Worm (Caenorhabditis elegans) whole organism, L1 larva: Measurements from ENCODE around the gene col-185.
A peak's percentile ranks its signal among the peaks of the same experiment; 100 is the strongest.

Source experiments
- C16A3.4 ChIP-seq: fragments of 150-350 bp; optimal IDR thresholded peaks from 2 replicates; lab custom pipeline; 2014; ENCODE audit warnings: missing biosample characterization, missing genetic modification characterization
- alr-1 ChIP-seq: fragments of 200-800 bp; sonication (Bioruptor generic); optimal IDR thresholded peaks from 2 replicates; lab custom pipeline; 2018; ENCODE audit warnings: borderline replicate concordance, mild to moderate bottlenecking, missing genetic modification characterization, missing compliant biosample characterization
- aly-2 ChIP-seq: fragments of 150-350 bp; optimal IDR thresholded peaks from 2 replicates; lab custom pipeline; 2014; ENCODE audit warnings: missing biosample characterization, missing genetic modification characterization
- ama-1 ChIP-seq: fragments of 150-350 bp; optimal IDR thresholded peaks from 2 replicates; lab custom pipeline; 2014
- blmp-1 ChIP-seq: fragments of 150-350 bp; optimal IDR thresholded peaks from 2 replicates; lab custom pipeline; 2014; ENCODE audit warnings: missing biosample characterization, missing genetic modification characterization
- ceh-88 ChIP-seq: fragments of 200-800 bp; sonication (Bioruptor generic); IDR thresholded peaks from 2 replicates; pipeline ENCODE4 v1.3.6; 2022; ENCODE audit warnings: missing genetic modification characterization, missing compliant biosample characterization
- ces-1 ChIP-seq: fragments of 150-350 bp; optimal IDR thresholded peaks from 2 replicates; lab custom pipeline; 2014; ENCODE audit warnings: missing biosample characterization, missing genetic modification reagents, missing genetic modification characterization
- dsc-1 ChIP-seq: sonication (generic microtip); optimal IDR thresholded peaks from 2 replicates; lab custom pipeline; 2016; ENCODE audit warnings: mild to moderate bottlenecking, missing genetic modification characterization, missing compliant biosample characterization
- efl-3 ChIP-seq: fragments of 200-800 bp; sonication (Bioruptor generic); optimal IDR thresholded peaks from 2 replicates; lab custom pipeline; 2018; ENCODE audit warnings: mild to moderate bottlenecking, missing genetic modification characterization, missing compliant biosample characterization
- egl-13 ChIP-seq: sonication (generic microtip); optimal IDR thresholded peaks from 2 replicates; lab custom pipeline; 2016; ENCODE audit warnings: missing genotype, missing genetic modification reagents, missing genetic modification characterization, missing compliant biosample characterization
- egl-27 ChIP-seq, 2 experiments: fragments of 150-350 bp in 1 of 2; sonication (generic microtip); optimal IDR thresholded peaks; 3 replicates each; lab custom pipeline; 2017 to 2018; ENCODE audit warnings: missing biosample characterization in 2 of 2, missing genetic modification characterization in 2 of 2, missing genetic modification reagents in 2 of 2
- elt-2 ChIP-seq: sonication (generic microtip); optimal IDR thresholded peaks from 2 replicates; lab custom pipeline; 2016; ENCODE audit warnings: missing genetic modification characterization, mild to moderate bottlenecking, inconsistent platforms, missing compliant biosample characterization, missing genetic modification reagents
- elt-3 ChIP-seq, 6 experiments: fragments of 150-350 bp in 1 of 6; sonication (generic microtip); optimal IDR thresholded peaks; 2 replicates each; lab custom pipeline; 2017 to 2018; ENCODE audit warnings: missing biosample characterization in 6 of 6, missing genetic modification characterization in 6 of 6, inconsistent platforms in 1 of 6
- fkh-10 ChIP-seq: sonication (generic microtip); optimal IDR thresholded peaks from 2 replicates; lab custom pipeline; 2017; ENCODE audit warnings: missing biosample characterization, missing genetic modification reagents, missing genetic modification characterization
- fkh-8 ChIP-seq: sonication (generic microtip); optimal IDR thresholded peaks from 2 replicates; lab custom pipeline; 2016; ENCODE audit warnings: mild to moderate bottlenecking, missing genetic modification characterization, missing compliant biosample characterization
- hlh-17 ChIP-seq: fragments of 200-800 bp; sonication (Bioruptor generic); optimal IDR thresholded peaks from 2 replicates; lab custom pipeline; 2018; ENCODE audit warnings: missing genetic modification characterization, mild to moderate bottlenecking, missing compliant biosample characterization, moderate library complexity, borderline replicate concordance
- jun-1 ChIP-seq: fragments of 150-350 bp; optimal IDR thresholded peaks from 2 replicates; lab custom pipeline; 2014; ENCODE audit warnings: missing biosample characterization, missing genetic modification reagents, missing genetic modification characterization
- lin-14 ChIP-seq: fragments of 200-800 bp; sonication (Bioruptor generic); optimal IDR thresholded peaks from 2 replicates; lab custom pipeline; 2018; ENCODE audit warnings: mild to moderate bottlenecking, missing genetic modification characterization, moderate library complexity, missing compliant biosample characterization
- lin-15B ChIP-seq: fragments of 150-350 bp; sonication (generic microtip); optimal IDR thresholded peaks from 3 replicates; lab custom pipeline; 2014; ENCODE audit warnings: missing biosample characterization, missing genetic modification characterization
- lin-39 ChIP-seq: fragments of 150-350 bp; optimal IDR thresholded peaks from 2 replicates; lab custom pipeline; 2014; ENCODE audit warnings: missing biosample characterization, missing genetic modification reagents, missing genetic modification characterization
- lir-3 ChIP-seq: sonication (generic microtip); optimal IDR thresholded peaks from 2 replicates; lab custom pipeline; 2016; ENCODE audit warnings: mild to moderate bottlenecking, missing genetic modification characterization, moderate library complexity, missing compliant biosample characterization; ENCODE audit not compliant: poor library complexity
- lsy-2 ChIP-seq, 2 experiments: fragments of 150-350 bp; optimal IDR thresholded peaks; 2 replicates each; lab custom pipeline; 2014; ENCODE audit warnings: missing biosample characterization in 2 of 2, missing genetic modification characterization in 2 of 2
- mab-9 ChIP-seq: fragments of 200-800 bp; sonication (Bioruptor generic); IDR thresholded peaks from 2 replicates; pipeline ENCODE4 v1.3.6; 2022; ENCODE audit warnings: missing genetic modification reagents, missing genetic modification characterization, missing compliant biosample characterization
- mep-1 ChIP-seq: fragments of 150-350 bp; optimal IDR thresholded peaks from 2 replicates; lab custom pipeline; 2014; ENCODE audit warnings: missing biosample characterization, missing genetic modification characterization
- nhr-12 ChIP-seq: sonication (generic microtip); optimal IDR thresholded peaks from 2 replicates; lab custom pipeline; 2017; ENCODE audit warnings: missing biosample characterization, missing genetic modification characterization
- nhr-20 ChIP-seq: sonication (generic microtip); optimal IDR thresholded peaks from 2 replicates; lab custom pipeline; 2016; ENCODE audit warnings: mild to moderate bottlenecking, missing genetic modification characterization, missing compliant biosample characterization
- nhr-237 ChIP-seq: fragments of 150-350 bp; optimal IDR thresholded peaks from 2 replicates; lab custom pipeline; 2014; ENCODE audit warnings: missing biosample characterization, missing genetic modification characterization
- nhr-28 ChIP-seq: fragments of 150-350 bp; optimal IDR thresholded peaks from 2 replicates; lab custom pipeline; 2014; ENCODE audit warnings: missing biosample characterization, missing genetic modification characterization
- nhr-71 ChIP-seq: sonication (generic microtip); optimal IDR thresholded peaks from 2 replicates; lab custom pipeline; 2016; ENCODE audit warnings: mild to moderate bottlenecking, missing genetic modification characterization, moderate library complexity, missing compliant biosample characterization
- nhr-85 ChIP-seq: sonication (generic microtip); peaks from one replicate; lab custom pipeline; 2016; ENCODE audit warnings: missing genetic modification characterization, inconsistent platforms, missing compliant biosample characterization
- pax-3 ChIP-seq: fragments of 200-800 bp; sonication (Bioruptor generic); optimal IDR thresholded peaks from 2 replicates; lab custom pipeline; 2018; ENCODE audit warnings: mild to moderate bottlenecking, missing genetic modification characterization, moderate library complexity, missing compliant biosample characterization
- rnt-1 ChIP-seq: sonication (generic microtip); optimal IDR thresholded peaks from 2 replicates; lab custom pipeline; 2016; ENCODE audit warnings: mild to moderate bottlenecking, missing genetic modification characterization, moderate library complexity, missing compliant biosample characterization
- snu-23 ChIP-seq: sonication (generic microtip); optimal IDR thresholded peaks from 2 replicates; lab custom pipeline; 2016; ENCODE audit warnings: missing genetic modification characterization, missing compliant biosample characterization
- sptf-1 ChIP-seq: fragments of 150-350 bp; optimal IDR thresholded peaks from 2 replicates; lab custom pipeline; 2014; ENCODE audit warnings: missing biosample characterization, missing genetic modification characterization
- sup-37 ChIP-seq: fragments of 200-800 bp; sonication (Bioruptor generic); optimal IDR thresholded peaks from 2 replicates; lab custom pipeline; 2018; ENCODE audit warnings: mild to moderate bottlenecking, missing genetic modification characterization, missing compliant biosample characterization
- tbx-2 ChIP-seq: sonication (generic microtip); optimal IDR thresholded peaks from 2 replicates; lab custom pipeline; 2016; ENCODE audit warnings: missing genetic modification characterization, missing compliant biosample characterization
- tlp-1 ChIP-seq: fragments of 150-350 bp; optimal IDR thresholded peaks from 2 replicates; lab custom pipeline; 2014; ENCODE audit warnings: missing biosample characterization, missing genetic modification characterization
- unc-130 ChIP-seq: fragments of 150-350 bp; optimal IDR thresholded peaks from 2 replicates; lab custom pipeline; 2017; ENCODE audit warnings: missing biosample characterization, missing genetic modification characterization, inconsistent platforms
- unc-62 ChIP-seq: fragments of 150-350 bp; optimal IDR thresholded peaks from 2 replicates; lab custom pipeline; 2014; ENCODE audit warnings: missing biosample characterization, missing genetic modification reagents, missing genetic modification characterization
- unc-86 ChIP-seq: sonication (generic microtip); optimal IDR thresholded peaks from 2 replicates; lab custom pipeline; 2016; ENCODE audit warnings: missing genetic modification characterization, missing compliant biosample characterization
- vab-15 ChIP-seq: sonication (generic microtip); optimal IDR thresholded peaks from 2 replicates; lab custom pipeline; 2017; ENCODE audit warnings: missing genotype, mild to moderate bottlenecking, missing genetic modification characterization, missing compliant biosample characterization
- xbp-1 ChIP-seq: sonication (generic microtip); optimal IDR thresholded peaks from 2 replicates; lab custom pipeline; 2016; ENCODE audit warnings: missing genetic modification characterization, missing compliant biosample characterization
- zip-4 ChIP-seq: fragments of 200-800 bp; sonication (Bioruptor generic); optimal IDR thresholded peaks from 2 replicates; lab custom pipeline; 2018; ENCODE audit warnings: mild to moderate bottlenecking, missing genetic modification characterization, moderate library complexity, missing compliant biosample characterization
- ztf-4 ChIP-seq: fragments of 150-350 bp; optimal IDR thresholded peaks from 2 replicates; lab custom pipeline; 2014; ENCODE audit warnings: missing biosample characterization, missing genetic modification characterization

The col-185 gene

ce11 chrX:13527347-13528092, 16.6 kb upstream of the col-185 start, which contains the start of gene pab-2 (continued):
- TF ChIP-seq mab-9 (GFP tag; lab: Robert Waterston, UW) (0 out of 2 replicates have a peak, but pooled peaks have one; percentile 35), lin-15B (no peak), unc-130 (tag; lab: Kevin White, UChicago) (peak; percentile 64), tlp-1 (tag; lab: Kevin White, UChicago) (no peak), alr-1 (tag; lab: Kevin White, UChicago) (no peak), dsc-1 (peak; percentile 21), pax-3 (tag; lab: Kevin White, UChicago) (peak; percentile 28), ama-1 (lab: Kevin White, UChicago) (no peak), fkh-10 (GFP tag; lab: Kevin White, UChicago) (no peak), egl-13 (tag; lab: Kevin White, UChicago) (peak; percentile 54), vab-15 (no peak), nhr-71 (tag; lab: Kevin White, UChicago) (peak; percentile 90), lir-3 (tag; lab: Kevin White, UChicago) (no peak)
- TF ChIP-seq, all 84 proteins: peak for 41

ce11 chrX:13526219-13527218, 15.6 kb upstream of the col-185 start:
- no peak for TF ChIP-seq aly-2 (tag; lab: Kevin White, UChicago)
- no peak for TF ChIP-seq xbp-1
- TF ChIP-seq lsy-2 (tag; optimal IDR thresholded peaks at IDR 0.05; lab: Kevin White, UChicago), result peak in 1 of 2 experiments; percentile 47
- no peak for TF ChIP-seq unc-86
- no peak for TF ChIP-seq efl-3
- TF ChIP-seq fkh-8 (tag; lab: Kevin White, UChicago), result no peak
- peak; percentile 13 for TF ChIP-seq C16A3.4 (tag; lab: Kevin White, UChicago)
- TF ChIP-seq tbx-2 (tag; lab: Kevin White, UChicago), result no peak
- peak; percentile 22 for TF ChIP-seq jun-1
- TF ChIP-seq ztf-4 (tag; lab: Kevin White, UChicago), result no peak
- TF ChIP-seq egl-27 (tag; optimal IDR thresholded peaks at IDR 0.05; lab: Kevin White, UChicago), result no peak
- peak; percentile 19 for TF ChIP-seq rnt-1 (tag; lab: Kevin White, UChicago)
- no peak for TF ChIP-seq ceh-88 (GFP tag; lab: Robert Waterston, UW)
- TF ChIP-seq unc-130 (tag; lab: Kevin White, UChicago), result no peak
- peak; percentile 62 for TF ChIP-seq nhr-85
- TF ChIP-seq mep-1 (tag; lab: Kevin White, UChicago), result no peak
- TF ChIP-seq elt-3 (tag; optimal IDR thresholded peaks at IDR 0.05; lab: Kevin White, UChicago), result peak in 1 of 6 experiments; percentile 54
- no peak for TF ChIP-seq mab-9 (GFP tag; lab: Robert Waterston, UW)
- no peak for TF ChIP-seq ces-1 (GFP tag; lab: Kevin White, UChicago)
- no peak for TF ChIP-seq hlh-17
- TF ChIP-seq nhr-12 (tag; lab: Kevin White, UChicago), result no peak
- TF ChIP-seq nhr-71 (tag; lab: Kevin White, UChicago), result peak; percentile 27
- TF ChIP-seq nhr-28, result no peak
- no peak for TF ChIP-seq vab-15
- no peak for TF ChIP-seq nhr-237
- no peak for TF ChIP-seq sptf-1
- TF ChIP-seq sup-37 (GFP tag; lab: Kevin White, UChicago), result no peak
- peak; percentile 25 for TF ChIP-seq snu-23 (GFP tag; lab: Kevin White, UChicago)
- TF ChIP-seq lin-14 (GFP tag; lab: Kevin White, UChicago), result peak; percentile 57
- TF ChIP-seq elt-2, result no peak
- TF ChIP-seq nhr-20 (tag; lab: Kevin White, UChicago), result peak; percentile 23
- TF ChIP-seq blmp-1, result peak; percentile 89
- TF ChIP-seq unc-62, result no peak
- TF ChIP-seq zip-4 (GFP tag; lab: Kevin White, UChicago), result no peak
- TF ChIP-seq lin-39, result no peak
- TF ChIP-seq, all 84 proteins: peak for 11
